Worm (Caenorhabditis elegans): Measurements from ENCODE around the gene flcn-1.

ce11 chrII:6891176-6891575 is 37.4 kb upstream of the flcn-1 start:
- TF ChIP-seq elt-3 (tag; optimal IDR thresholded peaks at IDR 0.05) (no peak), Y55F3AM.14 (GFP tag; optimal IDR thresholded peaks at IDR 0.05) (no peak)

All from whole organism, L2 larva.